Fruit fly (Drosophila melanogaster): ENCODE results near the gene CG2113.

- no peak for TF ChIP-seq OdsH (GFP tag; optimal IDR thresholded peaks at IDR 0.05)
- TF ChIP-seq foxo (GFP tag; optimal IDR thresholded peaks at IDR 0.05) = no peak
- no peak for TF ChIP-seq Abd-B (GFP tag; optimal IDR thresholded peaks at IDR 0.05)
- TF ChIP-seq CG32264 (GFP tag; optimal IDR thresholded peaks at IDR 0.05) = no peak
These were observed 7.2 kb upstream of the CG2113 start for dm6 chr3L:2987749-2988148.
